Worm (Caenorhabditis elegans) whole organism, L4 larva: ENCODE data around the gene T02D1.8.

Experiments used
- daf-12 ChIP-seq: fragments of 150-350 bp; optimal IDR thresholded peaks from 2 replicates; lab custom pipeline; 2014; ENCODE audit warnings: missing biosample characterization, missing genetic modification reagents, missing genetic modification characterization
- nhr-102 ChIP-seq: sonication (generic microtip); optimal IDR thresholded peaks from 2 replicates; lab custom pipeline; 2016; ENCODE audit warnings: mild to moderate bottlenecking, missing genetic modification characterization, moderate library complexity, missing compliant biosample characterization
- pha-4 ChIP-seq, 2 experiments: fragments of 150-350 bp in 1 of 2; fragments of 200-800 bp in 1 of 2; sonication (Bioruptor generic) in 1 of 2; IDR thresholded peaks in 1 of 2; optimal IDR thresholded peaks in 1 of 2; 2 replicates each; pipeline versions ENCODE4 v1.3.6 to Lab custom; 2014 to 2022; ENCODE audit warnings: missing genetic modification characterization in 2 of 2, missing genetic modification reagents in 2 of 2, missing biosample characterization in 1 of 2, missing compliant biosample characterization in 1 of 2

DNA sequence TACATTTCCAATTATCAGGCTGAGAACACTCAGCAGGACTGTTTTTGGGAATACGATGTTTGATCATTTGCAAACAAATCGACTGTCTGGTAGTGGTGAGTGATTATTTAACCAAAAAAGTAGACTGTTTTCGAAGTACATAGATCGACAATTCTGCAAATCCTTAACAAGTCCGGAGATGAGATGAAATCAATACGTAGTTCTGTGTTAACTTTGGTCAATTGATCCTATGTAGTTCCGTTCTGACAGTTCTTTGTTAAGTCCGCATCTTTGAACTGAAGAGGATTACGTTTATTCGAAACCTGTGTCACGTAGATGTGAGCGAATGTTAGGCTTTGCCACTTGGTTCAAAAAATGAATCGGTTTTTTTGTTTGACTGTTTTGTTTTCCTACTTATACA, 35.7 kb downstream of the T02D1.8 start, which contains the start of gene clec-199:
- TF ChIP-seq nhr-102 (tag; lab: Kevin White, UChicago) (no peak), daf-12 (tag; lab: Kevin White, UChicago) (no peak), pha-4 (GFP tag; IDR thresholded peaks at IDR 0.05; lab: Robert Waterston, UW) (no peak), pha-4 (tag; optimal IDR thresholded peaks at IDR 0.05; lab: Kevin White, UChicago) (no peak)
